Worm (Caenorhabditis elegans): Measurements from ENCODE around the gene sri-29.
A peak's percentile ranks its signal among the peaks of the same experiment; 100 is the strongest.

The sri-29 gene

DNA sequence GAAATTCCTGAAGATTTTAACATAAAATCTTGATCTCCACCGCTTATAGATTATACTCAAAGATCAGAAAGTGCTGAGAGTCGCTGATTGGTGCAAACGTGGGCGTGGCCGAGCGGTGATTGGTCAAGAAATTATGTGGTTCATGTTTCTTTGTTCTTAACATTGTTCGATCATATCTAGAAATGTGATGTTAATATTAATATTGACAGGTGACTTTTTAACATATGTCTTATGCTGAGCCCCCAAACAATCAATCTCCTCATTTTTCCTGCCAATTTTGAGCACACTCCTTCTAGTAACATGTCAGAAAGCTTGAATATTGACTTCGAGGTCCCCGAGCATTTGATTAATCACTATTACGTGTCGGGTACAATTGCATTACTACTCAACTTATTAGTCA lies at the start of gene sri-29:
Gene sri-29, plus strand, starts transcription at position 301 of the 400 bp plus-strand sequence.
- no peak for TF ChIP-seq eor-1 (tag; optimal IDR thresholded peaks at IDR 0.05)
- TF ChIP-seq sea-2 (GFP tag; optimal IDR thresholded peaks at IDR 0.05), result no peak
- no peak for TF ChIP-seq pha-4 (tag; optimal IDR thresholded peaks at IDR 0.05)
- TF ChIP-seq daf-12 (tag; optimal IDR thresholded peaks at IDR 0.05), result no peak
- no peak for TF ChIP-seq nhr-77 (tag; optimal IDR thresholded peaks at IDR 0.05)
- TF ChIP-seq mml-1 (tag; optimal IDR thresholded peaks at IDR 0.05), result no peak
- TF ChIP-seq egl-27 (tag; optimal IDR thresholded peaks at IDR 0.05), result no peak
- TF ChIP-seq nhr-11 (tag; optimal IDR thresholded peaks at IDR 0.05), result no peak
- TF ChIP-seq nhr-23 (tag; optimal IDR thresholded peaks at IDR 0.05), result no peak
- TF ChIP-seq ceh-16 (tag; optimal IDR thresholded peaks at IDR 0.05), result no peak
- no peak for TF ChIP-seq lin-15B (tag; optimal IDR thresholded peaks at IDR 0.05)
- no peak for TF ChIP-seq elt-3 (tag; optimal IDR thresholded peaks at IDR 0.05)
- no peak for TF ChIP-seq mdl-1 (tag; optimal IDR thresholded peaks at IDR 0.05)
- TF ChIP-seq nhr-25 (tag; optimal IDR thresholded peaks at IDR 0.05), result no peak
- TF ChIP-seq zag-1 (tag; optimal IDR thresholded peaks at IDR 0.05), result no peak
- no peak for TF ChIP-seq egl-5 (tag; optimal IDR thresholded peaks at IDR 0.05)

DNA sequence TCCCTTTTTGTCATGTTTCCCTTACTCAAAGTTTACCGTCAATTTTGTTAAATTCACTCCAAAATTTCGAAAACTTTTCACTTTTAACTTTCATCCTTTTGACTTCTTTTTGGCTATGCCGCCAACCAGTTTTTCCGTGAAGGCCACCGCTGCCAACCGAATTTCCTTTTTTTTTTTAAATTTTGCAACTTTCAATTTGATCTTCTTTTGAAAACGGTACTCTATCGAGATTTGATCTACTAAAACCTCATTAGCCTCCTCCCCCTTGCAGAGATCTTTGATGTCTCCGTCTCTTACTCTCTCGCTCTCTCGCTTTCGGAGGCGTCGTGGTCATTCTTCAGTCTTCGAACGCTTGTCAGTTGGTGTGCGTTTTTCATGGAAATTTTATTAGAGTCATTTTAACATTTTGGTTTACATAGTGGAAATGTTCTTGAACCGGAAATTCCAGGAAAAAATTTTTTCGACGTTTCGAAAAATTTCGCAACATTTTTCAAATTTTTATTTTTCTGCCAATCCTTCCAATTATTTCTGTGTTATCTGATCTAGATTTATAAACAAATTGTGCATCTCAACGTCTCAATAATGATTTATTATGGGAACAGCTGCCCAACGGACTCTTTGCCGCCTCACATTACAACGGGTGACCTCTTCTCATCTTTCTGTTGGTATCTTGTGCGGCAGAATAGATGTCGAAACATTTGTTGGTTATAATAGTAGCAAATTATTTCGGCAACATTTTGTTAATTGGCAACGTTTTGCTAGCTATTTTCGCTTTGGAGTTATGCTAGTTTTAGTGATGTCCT lies 49.3 kb upstream of the sri-29 start:
- no peak for TF ChIP-seq lsy-12 (tag; optimal IDR thresholded peaks at IDR 0.05)
- TF ChIP-seq elt-2 (tag; optimal IDR thresholded peaks at IDR 0.05), result no peak
- no peak for TF ChIP-seq ceh-16 (tag; optimal IDR thresholded peaks at IDR 0.05)
- TF ChIP-seq nhr-25 (tag; optimal IDR thresholded peaks at IDR 0.05), result peak; percentile 6
- TF ChIP-seq nhr-237 (tag; optimal IDR thresholded peaks at IDR 0.05), result no peak
- TF ChIP-seq elt-1 (tag; optimal IDR thresholded peaks at IDR 0.05), result peak; percentile 7
- TF ChIP-seq fos-1 (tag; optimal IDR thresholded peaks at IDR 0.05), result no peak

DNA sequence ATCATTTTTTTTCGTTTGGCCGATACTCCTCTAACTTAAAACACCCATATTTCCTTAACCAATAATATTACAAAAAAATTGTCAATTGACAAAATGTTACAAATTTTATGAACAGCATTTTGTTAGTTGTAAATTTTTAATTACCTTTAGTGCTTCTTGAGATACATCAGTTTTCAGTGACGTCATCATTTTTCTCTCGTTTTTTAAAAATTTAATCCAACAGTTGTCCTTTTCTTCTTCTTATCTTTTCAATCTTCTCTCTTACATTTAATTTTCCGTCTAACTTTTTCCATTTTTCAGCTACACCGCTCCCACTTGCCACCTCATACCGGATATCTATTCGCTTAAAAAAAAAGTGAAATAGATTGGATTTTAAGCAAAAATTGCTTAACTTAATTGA lies 47.4 kb upstream of the sri-29 start, which contains the start of gene lido-8:
Gene lido-8, plus strand, starts transcription at position 301 of the 400 bp plus-strand sequence.
- TF ChIP-seq ceh-82 (tag; optimal IDR thresholded peaks at IDR 0.05) (no peak), pha-4 (tag; optimal IDR thresholded peaks at IDR 0.05) (no peak), nhr-77 (tag; optimal IDR thresholded peaks at IDR 0.05) (no peak), lin-15B (tag; optimal IDR thresholded peaks at IDR 0.05) (no peak), sea-2 (GFP tag; optimal IDR thresholded peaks at IDR 0.05) (no peak), ama-1 (optimal IDR thresholded peaks at IDR 0.05) (no peak), nhr-25 (tag; optimal IDR thresholded peaks at IDR 0.05) (no peak), nfya-1 (tag; optimal IDR thresholded peaks at IDR 0.05; ENCODE audit: insufficient read depth) (no peak), fkh-10 (GFP tag; optimal IDR thresholded peaks at IDR 0.05) (no peak), daf-12 (tag; optimal IDR thresholded peaks at IDR 0.05) (no peak), nhr-12 (tag; optimal IDR thresholded peaks at IDR 0.05) (no peak), elt-1 (tag; optimal IDR thresholded peaks at IDR 0.05) (no peak), nhr-11 (tag; optimal IDR thresholded peaks at IDR 0.05) (no peak), lin-39 (tag; optimal IDR thresholded peaks at IDR 0.05) (no peak), unc-62 (GFP tag; optimal IDR thresholded peaks at IDR 0.05) (no peak), ZK546.5 (tag; optimal IDR thresholded peaks at IDR 0.05) (no peak), ceh-9 (tag; optimal IDR thresholded peaks at IDR 0.05) (no peak)

- TF ChIP-seq nfya-1 (tag; optimal IDR thresholded peaks at IDR 0.05; ENCODE audit: insufficient read depth), result no peak
- no peak for TF ChIP-seq nhr-237 (tag; optimal IDR thresholded peaks at IDR 0.05)
- TF ChIP-seq ama-1 (optimal IDR thresholded peaks at IDR 0.05), result no peak
- no peak for TF ChIP-seq ztf-11 (tag; optimal IDR thresholded peaks at IDR 0.05)
- no peak for TF ChIP-seq R02D3.7 (tag; optimal IDR thresholded peaks at IDR 0.05)
- no peak for TF ChIP-seq nhr-43 (tag; optimal IDR thresholded peaks at IDR 0.05; ENCODE audit: poor library complexity, severe bottlenecking)
- no peak for TF ChIP-seq lsy-12 (tag; optimal IDR thresholded peaks at IDR 0.05)
- no peak for TF ChIP-seq aly-2 (tag; optimal IDR thresholded peaks at IDR 0.05)
- no peak for TF ChIP-seq ztf-4 (tag; optimal IDR thresholded peaks at IDR 0.05)
- TF ChIP-seq nhr-28 (tag; optimal IDR thresholded peaks at IDR 0.05), result no peak
- TF ChIP-seq lin-15B (tag; optimal IDR thresholded peaks at IDR 0.05), result no peak
- no peak for TF ChIP-seq sea-2 (GFP tag; optimal IDR thresholded peaks at IDR 0.05)
- TF ChIP-seq mdl-1 (tag; optimal IDR thresholded peaks at IDR 0.05), result no peak
- TF ChIP-seq nhr-76 (tag; optimal IDR thresholded peaks at IDR 0.05), result no peak
- TF ChIP-seq elt-3 (tag; optimal IDR thresholded peaks at IDR 0.05), result no peak
- no peak for TF ChIP-seq unc-62 (GFP tag; optimal IDR thresholded peaks at IDR 0.05)
- TF ChIP-seq skn-1 (tag; optimal IDR thresholded peaks at IDR 0.05), result no peak
These were observed 46.2 kb upstream of the sri-29 start for ce11 chrII:2997828-2998441.

Measured in whole organism, L3 larva.